Fruit fly (Drosophila melanogaster) whole organism, adult: ENCODE results near the gene CG15642.

Experiments used
- CG11617 ChIP-seq: fragments of 200-800 bp; sonication (Bioruptor generic); optimal IDR thresholded peaks from 2 replicates; lab custom pipeline; 2017; ENCODE audit warnings: mild to moderate bottlenecking, missing biosample characterization, missing genetic modification reagents, missing genetic modification characterization
- CG12768 ChIP-seq: fragments of 200-800 bp; sonication (Bioruptor generic); optimal IDR thresholded peaks from 2 replicates; lab custom pipeline; 2017; ENCODE audit warnings: missing biosample characterization, missing genetic modification characterization, mild to moderate bottlenecking, moderate library complexity, missing genetic modification reagents
- CG14711 ChIP-seq: fragments of 200-800 bp; sonication (Bioruptor generic); optimal IDR thresholded peaks from 2 replicates; lab custom pipeline; 2018; ENCODE audit warnings: missing biosample characterization, mild to moderate bottlenecking, missing genetic modification characterization, moderate library complexity
- CG1620 ChIP-seq: fragments of 200-800 bp; sonication (Bioruptor generic); optimal IDR thresholded peaks from 2 replicates; lab custom pipeline; 2016; ENCODE audit warnings: missing biosample characterization, missing genetic modification characterization
- CG33017 ChIP-seq: fragments of 200-800 bp; sonication (Bioruptor generic); optimal IDR thresholded peaks from 2 replicates; lab custom pipeline; 2018; ENCODE audit warnings: missing biosample characterization, mild to moderate bottlenecking, missing genetic modification characterization, moderate library complexity
- CG5204 ChIP-seq: fragments of 200-800 bp; sonication (Bioruptor generic); optimal IDR thresholded peaks from 2 replicates; lab custom pipeline; 2016; ENCODE audit warnings: missing biosample characterization, missing genetic modification characterization
- CG7045 ChIP-seq: fragments of 200-800 bp; sonication (Bioruptor generic); optimal IDR thresholded peaks from 2 replicates; lab custom pipeline; 2017; ENCODE audit warnings: missing biosample characterization, mild to moderate bottlenecking, missing genetic modification characterization
- CG7101 ChIP-seq: fragments of 200-800 bp; sonication (Bioruptor generic); optimal IDR thresholded peaks from 2 replicates; lab custom pipeline; 2018; ENCODE audit warnings: missing biosample characterization, mild to moderate bottlenecking, missing genetic modification characterization, moderate library complexity
- Clk ChIP-seq: fragments of 200-800 bp; sonication (Bioruptor generic); optimal IDR thresholded peaks from 2 replicates; lab custom pipeline; 2017; ENCODE audit warnings: missing biosample characterization, missing genetic modification characterization
- Crg-1 ChIP-seq: fragments of 200-800 bp; sonication (Bioruptor generic); optimal IDR thresholded peaks from 2 replicates; lab custom pipeline; 2016; ENCODE audit warnings: missing biosample characterization, missing genetic modification characterization
- Hr96 ChIP-seq: fragments of 200-800 bp; sonication (Bioruptor generic); optimal IDR thresholded peaks from 2 replicates; lab custom pipeline; 2016; ENCODE audit warnings: missing biosample characterization, missing genetic modification characterization
- Mnt ChIP-seq: fragments of 200-800 bp; sonication (Bioruptor generic); optimal IDR thresholded peaks from 2 replicates; lab custom pipeline; 2016; ENCODE audit warnings: missing biosample characterization, mild to moderate bottlenecking, missing genetic modification characterization
- bab1 ChIP-seq: fragments of 200-800 bp; sonication (Bioruptor generic); optimal IDR thresholded peaks from 3 replicates; lab custom pipeline; 2019; ENCODE audit warnings: missing biosample characterization, mild to moderate bottlenecking, missing genetic modification characterization, moderate library complexity
- cic ChIP-seq: fragments of 200-800 bp; sonication (Bioruptor generic); optimal IDR thresholded peaks from 2 replicates; lab custom pipeline; 2017; ENCODE audit warnings: missing biosample characterization, mild to moderate bottlenecking, missing genetic modification characterization, moderate library complexity
- cnc ChIP-seq, 2 experiments: fragments of >200 bp; optimal IDR thresholded peaks; 2 replicates each; lab custom pipeline; 2017
- kay ChIP-seq: fragments of 200-800 bp; sonication (Bioruptor generic); peaks from one replicate; lab custom pipeline; 2016; ENCODE audit warnings: missing biosample characterization, missing genetic modification characterization, borderline replicate concordance
- ovo ChIP-seq: fragments of 200-800 bp; sonication (Bioruptor generic); optimal IDR thresholded peaks from 2 replicates; lab custom pipeline; 2016; ENCODE audit warnings: missing biosample characterization, missing genetic modification characterization
- pad ChIP-seq: fragments of 200-800 bp; sonication (Bioruptor generic); optimal IDR thresholded peaks from 3 replicates; lab custom pipeline; 2017; ENCODE audit warnings: missing biosample characterization, missing genetic modification characterization, mild to moderate bottlenecking, moderate library complexity, missing genetic modification reagents
- tj ChIP-seq: fragments of 200-800 bp; sonication (Bioruptor generic); optimal IDR thresholded peaks from 3 replicates; lab custom pipeline; 2017; ENCODE audit warnings: missing biosample characterization, mild to moderate bottlenecking, missing genetic modification characterization, moderate library complexity
- toe ChIP-seq: fragments of 200-800 bp; sonication (Bioruptor generic); optimal IDR thresholded peaks from 2 replicates; lab custom pipeline; 2016; ENCODE audit warnings: missing biosample characterization, missing genetic modification characterization

The CG15642 gene

DNA sequence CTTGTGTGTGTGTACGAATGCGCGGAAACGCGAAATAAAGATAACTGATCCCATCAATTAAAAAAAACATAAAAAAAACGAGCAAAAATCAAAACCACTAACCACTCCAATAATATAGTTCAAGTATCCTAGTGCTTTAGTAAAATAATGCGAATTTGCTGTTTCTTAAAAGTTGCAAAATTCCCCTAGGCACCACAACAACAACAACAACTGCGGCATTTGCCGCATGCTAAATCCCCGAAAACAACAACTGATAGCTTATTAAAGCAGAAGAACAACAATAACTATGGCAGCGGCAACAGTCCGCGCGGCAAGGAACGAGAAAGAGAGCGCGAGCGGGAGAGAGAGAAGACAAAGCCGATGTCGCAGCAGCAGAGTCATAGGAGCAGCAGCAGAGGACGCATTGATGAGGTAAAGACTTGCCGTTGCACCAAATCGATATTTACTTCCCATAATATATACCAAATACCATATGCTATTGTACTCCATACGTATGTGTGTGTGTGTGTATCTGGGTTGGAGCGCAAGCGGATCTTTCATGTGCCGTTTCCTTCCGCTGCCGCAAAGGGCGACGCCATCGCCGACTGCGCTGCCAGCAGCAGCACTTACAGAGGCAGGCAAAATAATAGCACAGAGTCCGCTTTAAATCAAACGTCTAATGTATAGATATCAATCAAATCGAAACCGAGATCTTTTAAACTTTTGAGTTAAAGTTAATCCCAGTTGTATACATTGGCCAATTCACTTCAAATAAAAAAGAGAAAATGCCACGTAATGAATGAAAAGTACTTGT, 15.6 kb upstream of the CG15642 start:
- no peak for TF ChIP-seq cnc (optimal IDR thresholded peaks at IDR 0.05; lab: Kevin White, UChicago)
- no peak for TF ChIP-seq tj
- no peak for TF ChIP-seq CG14711 (tag; lab: Kevin White, UChicago)
- TF ChIP-seq CG7101 (tag; lab: Kevin White, UChicago) = no peak
- no peak for TF ChIP-seq CG5204 (GFP tag; lab: Kevin White, UChicago)
- TF ChIP-seq ovo (GFP tag; lab: Kevin White, UChicago) = no peak
- TF ChIP-seq pad (GFP tag; lab: Kevin White, UChicago) = no peak
- no peak for TF ChIP-seq bab1 (GFP tag; lab: Kevin White, UChicago)
- no peak for TF ChIP-seq toe (GFP tag; lab: Kevin White, UChicago)
- no peak for TF ChIP-seq CG7045 (GFP tag; lab: Kevin White, UChicago)
- no peak for TF ChIP-seq cic (GFP tag; lab: Kevin White, UChicago)
- no peak for TF ChIP-seq CG1620 (GFP tag; lab: Kevin White, UChicago)
- no peak for TF ChIP-seq Mnt
- TF ChIP-seq kay (GFP tag; lab: Kevin White, UChicago) = no peak
- no peak for TF ChIP-seq Crg-1 (GFP tag; lab: Kevin White, UChicago)
- TF ChIP-seq Clk (GFP tag; lab: Kevin White, UChicago) = no peak
- no peak for TF ChIP-seq CG33017 (tag; lab: Kevin White, UChicago)

DNA sequence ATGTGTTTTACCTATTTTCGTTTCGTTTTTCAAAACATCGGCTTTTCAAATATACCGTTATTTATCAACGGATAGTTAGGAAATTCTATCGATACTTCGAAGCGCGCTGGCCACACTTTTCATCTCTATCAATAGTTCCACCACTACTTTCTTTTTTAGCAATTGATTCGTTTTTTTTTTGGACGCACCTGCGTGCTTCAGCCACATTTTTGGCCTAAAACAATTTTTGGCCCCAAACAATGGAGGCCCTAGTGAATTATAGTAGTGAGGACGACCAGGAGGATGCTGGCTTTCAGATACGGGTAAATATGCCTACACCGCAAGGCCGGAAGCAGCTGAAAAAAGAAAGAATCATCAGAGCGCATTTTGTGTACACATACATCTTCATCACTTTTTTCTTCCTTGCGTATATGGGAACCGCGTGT, 14.7 kb upstream of the CG15642 start, which contains the start of gene CG6340:
TSS of gene CG6340 (plus strand) at position 139 of the 425 bp plus-strand sequence.
- TF ChIP-seq Mnt (peak; percentile 44), CG33017 (tag; lab: Kevin White, UChicago) (no peak), Clk (GFP tag; lab: Kevin White, UChicago) (no peak), tj (peak; percentile 6), kay (GFP tag; lab: Kevin White, UChicago) (no peak), CG12768 (GFP tag; lab: Kevin White, UChicago) (no peak), CG1620 (GFP tag; lab: Kevin White, UChicago) (no peak), CG7101 (tag; lab: Kevin White, UChicago) (no peak), cic (GFP tag; lab: Kevin White, UChicago) (no peak), CG11617 (no peak), bab1 (GFP tag; lab: Kevin White, UChicago) (peak; percentile 12), Crg-1 (GFP tag; lab: Kevin White, UChicago) (no peak), pad (GFP tag; lab: Kevin White, UChicago) (no peak), cnc (optimal IDR thresholded peaks at IDR 0.05; lab: Kevin White, UChicago) (no peak), toe (GFP tag; lab: Kevin White, UChicago) (no peak), CG14711 (tag; lab: Kevin White, UChicago) (no peak)

DNA sequence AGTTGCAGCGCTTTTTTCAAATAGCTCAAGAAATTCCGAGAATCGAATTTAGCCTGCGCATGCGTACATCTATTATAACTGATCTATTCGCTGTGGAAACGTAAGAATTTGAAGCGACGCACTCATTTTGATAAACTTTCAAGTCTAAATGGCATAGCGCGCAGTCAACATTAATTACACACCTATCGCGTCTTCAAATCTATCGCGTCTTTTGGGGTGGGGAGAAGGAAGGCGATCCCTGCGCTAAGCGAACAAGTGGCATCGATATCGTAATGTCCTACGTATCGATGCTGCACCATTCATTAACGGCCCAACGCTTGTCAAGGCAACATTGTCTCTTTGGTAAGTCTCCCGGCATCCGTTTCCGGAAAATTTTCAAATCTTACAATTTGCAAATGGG, 8.2 kb upstream of the CG15642 start, which contains the start of gene CG6324:
TSS of gene CG6324 (plus strand) at position 301 of the 400 bp plus-strand sequence.
- TF ChIP-seq CG1620 (GFP tag; lab: Kevin White, UChicago) = no peak
- no peak for TF ChIP-seq CG7101 (tag; lab: Kevin White, UChicago)
- TF ChIP-seq CG12768 (GFP tag; lab: Kevin White, UChicago) = no peak
- TF ChIP-seq ovo (GFP tag; lab: Kevin White, UChicago) = no peak
- no peak for TF ChIP-seq CG5204 (GFP tag; lab: Kevin White, UChicago)
- TF ChIP-seq Crg-1 (GFP tag; lab: Kevin White, UChicago) = no peak
- no peak for TF ChIP-seq CG33017 (tag; lab: Kevin White, UChicago)
- TF ChIP-seq pad (GFP tag; lab: Kevin White, UChicago) = no peak
- no peak for TF ChIP-seq Mnt
- TF ChIP-seq Hr96 = no peak
- TF ChIP-seq cic (GFP tag; lab: Kevin White, UChicago) = no peak
- no peak for TF ChIP-seq bab1 (GFP tag; lab: Kevin White, UChicago)
- TF ChIP-seq Clk (GFP tag; lab: Kevin White, UChicago) = no peak
- no peak for TF ChIP-seq toe (GFP tag; lab: Kevin White, UChicago)
- TF ChIP-seq tj = no peak
- no peak for TF ChIP-seq cnc (optimal IDR thresholded peaks at IDR 0.05; lab: Kevin White, UChicago)
- no peak for TF ChIP-seq CG7045 (GFP tag; lab: Kevin White, UChicago)
- no peak for TF ChIP-seq CG11617
- TF ChIP-seq CG14711 (tag; lab: Kevin White, UChicago) = no peak

DNA sequence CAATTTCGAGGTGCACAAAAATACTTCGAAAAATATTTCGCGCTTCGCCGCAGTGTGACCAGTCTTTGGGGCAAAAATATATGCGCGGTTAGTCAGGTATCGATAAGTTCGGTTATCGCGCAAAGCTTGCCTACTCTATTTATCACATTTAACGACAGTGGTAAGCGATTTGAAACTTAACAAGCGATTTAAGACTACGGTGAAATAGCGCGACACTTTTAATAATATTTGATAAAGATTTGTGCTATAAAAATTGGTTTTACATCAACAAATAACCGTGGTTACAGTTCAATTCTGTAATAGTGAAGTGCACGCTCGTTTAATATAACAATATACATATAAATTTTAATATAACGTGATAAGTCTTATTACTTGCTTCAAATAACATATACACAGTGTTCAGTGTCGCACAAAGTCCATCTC, 7.8 kb upstream of the CG15642 start, which contains the start of gene mh:
TSS of gene mh (minus strand) at position 34 of the 423 bp plus-strand sequence.
- TF ChIP-seq bab1 (GFP tag; lab: Kevin White, UChicago) (peak; percentile 8), CG7045 (GFP tag; lab: Kevin White, UChicago) (no peak), tj (no peak)

DNA sequence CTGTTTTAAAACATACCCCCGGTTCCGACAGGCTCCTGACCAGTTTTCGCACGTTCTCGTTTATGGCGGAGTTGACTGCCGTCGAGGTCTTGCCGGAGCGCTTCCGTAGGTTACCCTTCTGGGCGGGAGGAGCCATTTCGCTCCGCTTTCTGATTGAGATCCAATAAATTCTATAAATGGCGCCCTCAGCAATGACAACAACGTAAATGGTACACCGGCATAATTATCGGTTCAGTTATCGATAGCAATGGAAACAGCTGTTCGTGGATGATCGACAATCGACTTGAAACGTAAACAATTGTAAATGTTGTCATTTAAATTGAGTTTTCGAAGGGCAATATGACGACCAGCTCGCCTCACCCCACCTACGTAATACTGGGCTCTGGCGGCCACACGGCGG, 4.3 kb upstream of the CG15642 start, which contains the start of the genes Grip128 and Alg14:
TSS of gene Grip128 (minus strand) at position 216 of the 400 bp plus-strand sequence.
TSS of gene Alg14 (plus strand) at position 261 of the 400 bp plus-strand sequence.
- no peak for TF ChIP-seq CG7101 (tag; lab: Kevin White, UChicago)
- TF ChIP-seq tj = no peak
- TF ChIP-seq cnc (optimal IDR thresholded peaks at IDR 0.05; lab: Kevin White, UChicago) = no peak
- no peak for TF ChIP-seq Mnt
- no peak for TF ChIP-seq Crg-1 (GFP tag; lab: Kevin White, UChicago)
- no peak for TF ChIP-seq CG12768 (GFP tag; lab: Kevin White, UChicago)
- no peak for TF ChIP-seq pad (GFP tag; lab: Kevin White, UChicago)
- no peak for TF ChIP-seq bab1 (GFP tag; lab: Kevin White, UChicago)
- no peak for TF ChIP-seq cic (GFP tag; lab: Kevin White, UChicago)
- TF ChIP-seq ovo (GFP tag; lab: Kevin White, UChicago) = no peak
- TF ChIP-seq Hr96 = no peak
- no peak for TF ChIP-seq CG1620 (GFP tag; lab: Kevin White, UChicago)
- TF ChIP-seq CG33017 (tag; lab: Kevin White, UChicago) = no peak
- TF ChIP-seq CG7045 (GFP tag; lab: Kevin White, UChicago) = no peak
- no peak for TF ChIP-seq CG14711 (tag; lab: Kevin White, UChicago)
- no peak for TF ChIP-seq kay (GFP tag; lab: Kevin White, UChicago)
- no peak for TF ChIP-seq Clk (GFP tag; lab: Kevin White, UChicago)
- no peak for TF ChIP-seq CG5204 (GFP tag; lab: Kevin White, UChicago)
- TF ChIP-seq toe (GFP tag; lab: Kevin White, UChicago) = no peak
